Worm (Caenorhabditis elegans) whole organism, L4 larva: ENCODE results near the gene R11G11.16.

ENCODE experiments used
- D1046.2 ChIP-seq: fragments of 200-800 bp; sonication (Bioruptor generic); IDR thresholded peaks from 2 replicates; pipeline ENCODE4 v1.3.6; 2022; ENCODE audit warnings: missing genetic modification characterization, missing compliant biosample characterization
- F10B5.3 ChIP-seq: sonication (generic microtip); optimal IDR thresholded peaks from 2 replicates; lab custom pipeline; 2016; ENCODE audit warnings: mild to moderate bottlenecking, missing genetic modification characterization, missing compliant biosample characterization
- F26F4.8 ChIP-seq: fragments of 200-800 bp; sonication (Bioruptor generic); conservative IDR thresholded peaks from 2 replicates; pipeline ENCODE4 v1.3.6; 2022; ENCODE audit warnings: missing genetic modification characterization, missing compliant biosample characterization
- F37D6.2 ChIP-seq: sonication (generic microtip); optimal IDR thresholded peaks from 2 replicates; lab custom pipeline; 2016; ENCODE audit warnings: mild to moderate bottlenecking, missing genetic modification characterization, missing compliant biosample characterization
- F44E2.7 ChIP-seq: fragments of 200-800 bp; sonication (Bioruptor generic); IDR thresholded peaks from 2 replicates; pipeline ENCODE4 v2.1.2; 2022; ENCODE audit warnings: missing genetic modification characterization, missing compliant biosample characterization
- Y105C5A.15 ChIP-seq: fragments of 200-800 bp; sonication (Bioruptor generic); IDR thresholded peaks from 2 replicates; pipeline ENCODE4 v1.3.6; 2022; ENCODE audit warnings: missing genetic modification characterization, missing compliant biosample characterization
- Y75B8A.6 ChIP-seq: fragments of 200-800 bp; sonication (Bioruptor generic); IDR thresholded peaks from 2 replicates; pipeline ENCODE4 v1.3.6; 2022; ENCODE audit warnings: missing genetic modification reagents, missing genetic modification characterization, missing compliant biosample characterization
- aly-2 ChIP-seq: sonication (generic microtip); optimal IDR thresholded peaks from 2 replicates; lab custom pipeline; 2018; ENCODE audit warnings: missing biosample characterization, missing genetic modification characterization
- ceh-44 ChIP-seq: fragments of 200-800 bp; sonication (Bioruptor generic); IDR thresholded peaks from 2 replicates; pipeline ENCODE4 v1.3.6; 2022; ENCODE audit warnings: missing genetic modification reagents, missing genetic modification characterization, missing compliant biosample characterization
- ces-1 ChIP-seq: fragments of 150-350 bp; sonication (generic microtip); optimal IDR thresholded peaks from 4 replicates; lab custom pipeline; 2014; ENCODE audit warnings: missing biosample characterization, missing genetic modification reagents, missing genetic modification characterization
- cey-2 ChIP-seq: sonication (generic microtip); optimal IDR thresholded peaks from 3 replicates; lab custom pipeline; 2017; ENCODE audit warnings: missing genetic modification characterization, mild to moderate bottlenecking, missing compliant biosample characterization, antibody characterized with exemption, borderline replicate concordance; ENCODE audit not compliant: insufficient read depth
- daf-16 ChIP-seq, 3 experiments: sonication (generic microtip); optimal IDR thresholded peaks; 2 replicates each; lab custom pipeline; 2016 to 2017; ENCODE audit warnings: missing genetic modification characterization in 3 of 3, missing genetic modification reagents in 3 of 3, mild to moderate bottlenecking in 2 of 3, missing compliant biosample characterization in 2 of 3, missing biosample characterization in 1 of 3, moderate library complexity in 1 of 3
- dpl-1 ChIP-seq: fragments of 150-350 bp; optimal IDR thresholded peaks from 2 replicates; lab custom pipeline; 2014; ENCODE audit warnings: missing biosample characterization, missing genetic modification reagents, missing genetic modification characterization
- fos-1 ChIP-seq: fragments of 150-350 bp; optimal IDR thresholded peaks from 2 replicates; lab custom pipeline; 2014; ENCODE audit warnings: missing biosample characterization, missing genetic modification characterization
- gei-8 ChIP-seq: fragments of 200-800 bp; sonication (Bioruptor generic); optimal IDR thresholded peaks from 2 replicates; lab custom pipeline; 2018; ENCODE audit warnings: mild to moderate bottlenecking, missing genetic modification characterization, missing compliant biosample characterization
- jun-1 ChIP-seq: fragments of 150-350 bp; optimal IDR thresholded peaks from 2 replicates; lab custom pipeline; 2014; ENCODE audit warnings: missing biosample characterization, missing genetic modification reagents, missing genetic modification characterization
- lin-39 ChIP-seq: fragments of 150-350 bp; optimal IDR thresholded peaks from 2 replicates; lab custom pipeline; 2014; ENCODE audit warnings: missing biosample characterization, missing genetic modification reagents, missing genetic modification characterization
- lir-3 ChIP-seq: sonication (generic microtip); optimal IDR thresholded peaks from 2 replicates; lab custom pipeline; 2016; ENCODE audit warnings: mild to moderate bottlenecking, missing genetic modification characterization, missing compliant biosample characterization
- lsy-2 ChIP-seq, 2 experiments: fragments of 150-350 bp in 1 of 2; sonication (generic microtip) in 1 of 2; optimal IDR thresholded peaks; 2 replicates each; lab custom pipeline; 2014 to 2017; ENCODE audit warnings: missing biosample characterization in 2 of 2, missing genetic modification characterization in 2 of 2
- madf-5 ChIP-seq, 2 experiments: fragments of 200-800 bp; sonication (Bioruptor generic); IDR thresholded peaks; 2 replicates each; pipeline ENCODE4 v1.3.6; 2022; ENCODE audit warnings: missing compliant biosample characterization in 2 of 2, missing genetic modification characterization in 2 of 2
- madf-9 ChIP-seq: fragments of 200-800 bp; sonication (Bioruptor generic); conservative IDR thresholded peaks from 2 replicates; pipeline ENCODE4 v1.3.6; 2022; ENCODE audit warnings: missing genetic modification reagents, missing genetic modification characterization, missing compliant biosample characterization
- mdl-1 ChIP-seq, 2 experiments: fragments of 150-350 bp in 1 of 2; sonication (generic microtip) in 1 of 2; optimal IDR thresholded peaks; 2 replicates each; lab custom pipeline; 2014 to 2017; ENCODE audit warnings: missing biosample characterization in 2 of 2, missing genetic modification characterization in 2 of 2
- mep-1 ChIP-seq: fragments of 150-350 bp; sonication (generic microtip); optimal IDR thresholded peaks from 3 replicates; lab custom pipeline; 2014; ENCODE audit warnings: missing biosample characterization, missing genetic modification characterization
- nhr-102 ChIP-seq: sonication (generic microtip); optimal IDR thresholded peaks from 2 replicates; lab custom pipeline; 2016; ENCODE audit warnings: mild to moderate bottlenecking, missing genetic modification characterization, moderate library complexity, missing compliant biosample characterization
- nhr-111 ChIP-seq: fragments of 200-800 bp; sonication (Bioruptor generic); optimal IDR thresholded peaks from 2 replicates; lab custom pipeline; 2018; ENCODE audit warnings: mild to moderate bottlenecking, missing genetic modification characterization, missing compliant biosample characterization
- nhr-25 ChIP-seq: sonication (generic microtip); optimal IDR thresholded peaks from 2 replicates; lab custom pipeline; 2017; ENCODE audit warnings: missing genetic modification characterization, mild to moderate bottlenecking, missing compliant biosample characterization, antibody characterized with exemption, moderate library complexity, borderline replicate concordance; ENCODE audit not compliant: insufficient read depth
- nhr-77 ChIP-seq: fragments of 150-350 bp; optimal IDR thresholded peaks from 2 replicates; lab custom pipeline; 2014; ENCODE audit warnings: missing biosample characterization, missing genetic modification characterization
- skn-1 ChIP-seq: fragments of 150-350 bp; optimal IDR thresholded peaks from 2 replicates; lab custom pipeline; 2014; ENCODE audit warnings: missing biosample characterization, missing genetic modification characterization
- spr-1 ChIP-seq: sonication (generic microtip); optimal IDR thresholded peaks from 2 replicates; lab custom pipeline; 2016; ENCODE audit warnings: mild to moderate bottlenecking, missing genetic modification characterization, missing compliant biosample characterization
- spr-3 ChIP-seq: fragments of 200-800 bp; sonication (Bioruptor generic); optimal IDR thresholded peaks from 2 replicates; lab custom pipeline; 2018; ENCODE audit warnings: mild to moderate bottlenecking, missing genetic modification characterization, missing compliant biosample characterization
- unc-130 ChIP-seq: sonication (generic microtip); optimal IDR thresholded peaks from 2 replicates; lab custom pipeline; 2016; ENCODE audit warnings: missing genetic modification reagents, missing genetic modification characterization, missing compliant biosample characterization
- unc-39 ChIP-seq: sonication (generic microtip); optimal IDR thresholded peaks from 2 replicates; lab custom pipeline; 2017; ENCODE audit warnings: missing biosample characterization, missing genetic modification characterization
- vab-7 ChIP-seq: fragments of 200-800 bp; sonication (Bioruptor generic); IDR thresholded peaks from 2 replicates; pipeline ENCODE4 v1.3.6; 2022; ENCODE audit warnings: missing genetic modification reagents, missing genetic modification characterization, missing compliant biosample characterization
- zag-1 ChIP-seq: fragments of 150-350 bp; optimal IDR thresholded peaks from 2 replicates; lab custom pipeline; 2014; ENCODE audit warnings: missing biosample characterization, missing genetic modification characterization
- zfp-3 ChIP-seq: fragments of 200-800 bp; sonication (Bioruptor generic); conservative IDR thresholded peaks from 2 replicates; pipeline ENCODE4 v1.3.6; 2022; ENCODE audit warnings: missing genetic modification reagents, missing genetic modification characterization, missing compliant biosample characterization
- zip-11 ChIP-seq: fragments of 200-800 bp; sonication (Bioruptor generic); IDR thresholded peaks from 2 replicates; pipeline ENCODE4 v1.3.6; 2022; ENCODE audit warnings: missing genetic modification characterization, missing compliant biosample characterization
- ztf-7 ChIP-seq: fragments of 150-350 bp; optimal IDR thresholded peaks from 2 replicates; lab custom pipeline; 2014; ENCODE audit warnings: missing biosample characterization, missing genetic modification characterization

Gene R11G11.16

ce11 chrV:525040-525439 lies at the start of gene R11G11.16:
Gene R11G11.16 (minus strand): TSS chrV:525140.
- TF ChIP-seq fos-1 (no peak), madf-9 (no peak), lsy-2 (tag; optimal IDR thresholded peaks at IDR 0.05; lab: Kevin White, UChicago) (no peak), daf-16 (GFP tag; optimal IDR thresholded peaks at IDR 0.05; lab: Kevin White, UChicago) (no peak), daf-16 (tag; optimal IDR thresholded peaks at IDR 0.05; lab: Kevin White, UChicago) (no peak), nhr-102 (tag; lab: Kevin White, UChicago) (no peak), lin-39 (tag; lab: Kevin White, UChicago) (no peak), zfp-3 (GFP tag; lab: Robert Waterston, UW) (no peak)

- TF ChIP-seq ztf-7 (tag; lab: Kevin White, UChicago) (no peak), Y75B8A.6 (GFP tag; lab: Robert Waterston, UW) (no peak), ceh-44 (GFP tag; lab: Robert Waterston, UW) (no peak), F10B5.3 (tag; lab: Kevin White, UChicago) (no peak), cey-2 (tag; lab: Kevin White, UChicago) (no peak), Y105C5A.15 (GFP tag; lab: Robert Waterston, UW) (no peak), mdl-1 (tag; optimal IDR thresholded peaks at IDR 0.05; lab: Kevin White, UChicago) (no peak), skn-1 (no peak), vab-7 (GFP tag; lab: Robert Waterston, UW) (no peak), unc-39 (tag; lab: Kevin White, UChicago) (no peak), lir-3 (tag; lab: Kevin White, UChicago) (no peak), F26F4.8 (GFP tag; lab: Robert Waterston, UW) (no peak), spr-3 (GFP tag; lab: Kevin White, UChicago) (no peak), dpl-1 (no peak)
- TF ChIP-seq, all 104 proteins: peak for 0
These were observed 49.7 kb upstream of the R11G11.16 start, which contains the start of gene C14C6.13 for ce11 chrV:574639-575038. Gene C14C6.13 (minus strand): TSS chrV:574739.

ce11 chrV:568105-568504 lies 43.2 kb upstream of the R11G11.16 start, which contains the start of gene sri-72:
Gene sri-72 (minus strand): TSS chrV:568205.
- TF ChIP-seq zip-11 (GFP tag; lab: Robert Waterston, UW) (no peak), nhr-111 (GFP tag; lab: Kevin White, UChicago) (no peak), F37D6.2 (tag; lab: Kevin White, UChicago) (no peak), madf-5 (GFP tag; IDR thresholded peaks at IDR 0.05; lab: Robert Waterston, UW) (no peak), zag-1 (tag; lab: Kevin White, UChicago) (no peak), nhr-25 (tag; lab: Kevin White, UChicago) (no peak), aly-2 (tag; lab: Kevin White, UChicago) (no peak), D1046.2 (GFP tag; lab: Robert Waterston, UW) (no peak), unc-130 (GFP tag; lab: Kevin White, UChicago) (no peak), spr-1 (tag; lab: Kevin White, UChicago) (no peak), ztf-7 (tag; lab: Kevin White, UChicago) (no peak), gei-8 (GFP tag; lab: Kevin White, UChicago) (no peak), F44E2.7 (GFP tag; lab: Robert Waterston, UW) (no peak), ces-1 (no peak), unc-39 (tag; lab: Kevin White, UChicago) (no peak), mep-1 (tag; lab: Kevin White, UChicago) (no peak), jun-1 (tag; lab: Kevin White, UChicago) (no peak), nhr-77 (tag; lab: Kevin White, UChicago) (no peak), daf-16 (GFP tag; optimal IDR thresholded peaks at IDR 0.05; lab: Kevin White, UChicago) (no peak), daf-16 (tag; optimal IDR thresholded peaks at IDR 0.05; lab: Kevin White, UChicago) (no peak), fos-1 (no peak)
